Worm (Caenorhabditis elegans) whole organism, L3 larva: Measurements from ENCODE around the gene metl-1.

ENCODE experiments used
- R02D3.7 ChIP-seq: fragments of 150-350 bp; optimal IDR thresholded peaks from 2 replicates; lab custom pipeline; 2014; ENCODE audit warnings: missing biosample characterization, missing genetic modification characterization
- aly-2 ChIP-seq: fragments of 150-350 bp; optimal IDR thresholded peaks from 2 replicates; lab custom pipeline; 2014; ENCODE audit warnings: missing biosample characterization, missing genetic modification characterization
- ama-1 ChIP-seq: fragments of 150-350 bp; optimal IDR thresholded peaks from 2 replicates; lab custom pipeline; 2018
- ceh-82 ChIP-seq: fragments of 150-350 bp; optimal IDR thresholded peaks from 2 replicates; lab custom pipeline; 2014; ENCODE audit warnings: missing biosample characterization, missing genetic modification characterization
- elt-3 ChIP-seq, 3 experiments: fragments of 150-350 bp in 1 of 3; sonication (generic microtip) in 2 of 3; optimal IDR thresholded peaks; 2 replicates in 2 of 3; 4 replicates in 1 of 3; lab custom pipeline; 2014 to 2017; ENCODE audit warnings: missing biosample characterization in 3 of 3, missing genetic modification characterization in 3 of 3
- jun-1 ChIP-seq: fragments of 150-350 bp; optimal IDR thresholded peaks from 2 replicates; lab custom pipeline; 2014; ENCODE audit warnings: missing biosample characterization, missing genetic modification reagents, missing genetic modification characterization
- lin-15B ChIP-seq: fragments of 150-350 bp; optimal IDR thresholded peaks from 2 replicates; lab custom pipeline; 2014; ENCODE audit warnings: missing biosample characterization, missing genetic modification characterization
- nhr-77 ChIP-seq: fragments of 150-350 bp; optimal IDR thresholded peaks from 2 replicates; lab custom pipeline; 2014; ENCODE audit warnings: missing biosample characterization, missing genetic modification characterization
- pha-4 ChIP-seq: fragments of 150-350 bp; optimal IDR thresholded peaks from 2 replicates; lab custom pipeline; 2014; ENCODE audit warnings: missing biosample characterization, missing genetic modification reagents, missing genetic modification characterization
- pqm-1 ChIP-seq: fragments of 150-350 bp; optimal IDR thresholded peaks from 2 replicates; lab custom pipeline; 2017; ENCODE audit warnings: missing biosample characterization, missing genetic modification characterization, inconsistent platforms
- sea-2 ChIP-seq: fragments of 150-350 bp; sonication (generic microtip); optimal IDR thresholded peaks from 4 replicates; lab custom pipeline; 2014; ENCODE audit warnings: missing biosample characterization, missing genetic modification reagents, missing genetic modification characterization
- tbx-2 ChIP-seq: sonication (generic microtip); optimal IDR thresholded peaks from 2 replicates; lab custom pipeline; 2016; ENCODE audit warnings: mild to moderate bottlenecking, missing genetic modification characterization, missing compliant biosample characterization

ce11 chrII:11467541-11467940 is 5.8 kb downstream of the metl-1 start, which contains the start of gene klp-17:
- TF ChIP-seq aly-2 (tag; lab: Kevin White, UChicago) (no peak), lin-15B (tag; lab: Kevin White, UChicago) (no peak), ceh-82 (no peak), pqm-1 (tag; lab: Kevin White, UChicago) (no peak), pha-4 (tag; lab: Kevin White, UChicago) (no peak), tbx-2 (tag; lab: Kevin White, UChicago) (no peak), jun-1 (tag; lab: Kevin White, UChicago) (no peak), ama-1 (lab: Kevin White, UChicago) (no peak), elt-3 (tag; optimal IDR thresholded peaks at IDR 0.05; lab: Kevin White, UChicago) (no peak), nhr-77 (tag; lab: Kevin White, UChicago) (no peak), sea-2 (GFP tag; lab: Kevin White, UChicago) (no peak), R02D3.7 (tag; lab: Kevin White, UChicago) (no peak)
